Fruit fly (Drosophila melanogaster) whole organism, embryonic: ENCODE results near the gene Vps8.

Source experiments
- Adf1 ChIP-seq: fragments of 200-800 bp; sonication (Bioruptor generic); IDR thresholded peaks from 2 replicates; pipeline ENCODE4 v1.3.6; 2022; ENCODE audit warnings: missing biosample characterization, missing genetic modification characterization
- Aef1 ChIP-seq: fragments of 200-800 bp; sonication (Bioruptor generic); IDR thresholded peaks from 3 replicates; pipeline ENCODE4 v1.3.6; 2022; ENCODE audit warnings: missing biosample characterization, missing genetic modification characterization
- CG12155 ChIP-seq: fragments of 200-800 bp; sonication (Bioruptor generic); optimal IDR thresholded peaks from 3 replicates; lab custom pipeline; 2016; ENCODE audit warnings: missing biosample characterization, missing genetic modification characterization
- CG12744 ChIP-seq: fragments of 200-800 bp; sonication (Bioruptor generic); optimal IDR thresholded peaks from 2 replicates; lab custom pipeline; 2016; ENCODE audit warnings: missing biosample characterization, missing genetic modification characterization
- CG13123 ChIP-seq: fragments of 200-800 bp; sonication (Bioruptor generic); optimal IDR thresholded peaks from 2 replicates; lab custom pipeline; 2016; ENCODE audit warnings: missing biosample characterization, missing genetic modification characterization
- CG14710 ChIP-seq: fragments of 200-800 bp; sonication (Bioruptor generic); optimal IDR thresholded peaks from 3 replicates; lab custom pipeline; 2019; ENCODE audit warnings: missing biosample characterization, mild to moderate bottlenecking, missing genetic modification characterization, moderate library complexity
- CG16813 ChIP-seq: fragments of 200-800 bp; sonication (Bioruptor generic); IDR thresholded peaks from 3 replicates; pipeline ENCODE4 v1.3.6; 2022; ENCODE audit warnings: missing biosample characterization, missing genetic modification characterization; ENCODE audit not compliant: partially characterized antibody
- CG17186 ChIP-seq: fragments of 200-800 bp; sonication (Bioruptor generic); optimal IDR thresholded peaks from 3 replicates; lab custom pipeline; 2017; ENCODE audit warnings: missing biosample characterization, missing genetic modification reagents, missing genetic modification characterization
- CG2875 ChIP-seq: fragments of 200-800 bp; sonication (Bioruptor generic); optimal IDR thresholded peaks from 2 replicates; lab custom pipeline; 2017; ENCODE audit warnings: missing biosample characterization, mild to moderate bottlenecking, missing genetic modification characterization, missing genetic modification reagents
- CG4282 ChIP-seq: fragments of 200-800 bp; sonication (Bioruptor generic); optimal IDR thresholded peaks from 2 replicates; lab custom pipeline; 2016; ENCODE audit warnings: missing biosample characterization, missing genetic modification characterization
- CG4854 ChIP-seq: fragments of 200-800 bp; sonication (Bioruptor generic); optimal IDR thresholded peaks from 2 replicates; lab custom pipeline; 2016; ENCODE audit warnings: missing biosample characterization, missing genetic modification characterization, inconsistent platforms
- CG6175 ChIP-seq: fragments of 200-800 bp; sonication (Bioruptor generic); IDR thresholded peaks from 3 replicates; pipeline ENCODE4 v1.3.6; 2022; ENCODE audit warnings: missing biosample characterization, missing genetic modification characterization
- CG6791 ChIP-seq: fragments of 200-800 bp; sonication (Bioruptor generic); IDR thresholded peaks from 3 replicates; pipeline ENCODE4 v1.3.6; 2022; ENCODE audit warnings: missing biosample characterization, missing genetic modification characterization; ENCODE audit not compliant: partially characterized antibody
- CG8290 ChIP-seq, 3 experiments: fragments of 200-800 bp; sonication (Bioruptor generic); optimal IDR thresholded peaks; 2 replicates each; lab custom pipeline; 2016 to 2019; ENCODE audit warnings: missing biosample characterization in 3 of 3, missing genetic modification characterization in 3 of 3, mild to moderate bottlenecking in 2 of 3, moderate library complexity in 1 of 3
- CG8388 ChIP-seq: fragments of 200-800 bp; sonication (Bioruptor generic); optimal IDR thresholded peaks from 2 replicates; lab custom pipeline; 2019; ENCODE audit warnings: missing biosample characterization, mild to moderate bottlenecking, missing genetic modification characterization, moderate library complexity
- Chrac-16 ChIP-seq: fragments of 200-800 bp; sonication (Bioruptor generic); optimal IDR thresholded peaks from 3 replicates; lab custom pipeline; 2016; ENCODE audit warnings: missing biosample characterization, missing genetic modification characterization
- D ChIP-seq, 2 experiments: fragments of 200-800 bp in 1 of 2; fragments of >200 bp in 1 of 2; sonication (Bioruptor generic) in 1 of 2; optimal IDR thresholded peaks; 2 replicates in 1 of 2; 3 replicates in 1 of 2; lab custom pipeline; 2017; ENCODE audit warnings: mild to moderate bottlenecking in 1 of 2, missing biosample characterization in 1 of 2, missing genetic modification characterization in 1 of 2, missing genetic modification reagents in 1 of 2
- Drgx ChIP-seq: fragments of 200-800 bp; sonication (Bioruptor generic); IDR thresholded peaks from 2 replicates; pipeline ENCODE4 v1.3.6; 2022; ENCODE audit warnings: missing biosample characterization, missing genetic modification characterization
- Gsc ChIP-seq: fragments of 200-800 bp; sonication (Bioruptor generic); IDR thresholded peaks from 2 replicates; pipeline ENCODE4 v1.3.6; 2022; ENCODE audit warnings: missing biosample characterization, missing genetic modification characterization
- HHEX ChIP-seq: fragments of 200-800 bp; sonication (Bioruptor generic); optimal IDR thresholded peaks from 3 replicates; lab custom pipeline; 2017; ENCODE audit warnings: missing biosample characterization, mild to moderate bottlenecking, missing genetic modification characterization, missing genetic modification reagents
- Hsf ChIP-seq: fragments of 200-800 bp; sonication (Bioruptor generic); optimal IDR thresholded peaks from 3 replicates; lab custom pipeline; 2016; ENCODE audit warnings: missing biosample characterization, missing genetic modification characterization
- NC2α ChIP-seq: fragments of 200-800 bp; sonication (Bioruptor generic); optimal IDR thresholded peaks from 2 replicates; lab custom pipeline; 2016; ENCODE audit warnings: missing biosample characterization, missing genetic modification characterization
- NFAT ChIP-seq: fragments of 200-800 bp; sonication (Bioruptor generic); IDR thresholded peaks from 2 replicates; pipeline ENCODE4 v1.3.6; 2022; ENCODE audit warnings: missing biosample characterization, missing genetic modification characterization
- NK7.1 ChIP-seq: fragments of 200-800 bp; sonication (Bioruptor generic); optimal IDR thresholded peaks from 3 replicates; lab custom pipeline; 2016; ENCODE audit warnings: missing biosample characterization, missing genetic modification characterization
- Oli ChIP-seq: fragments of 200-800 bp; sonication (Bioruptor generic); optimal IDR thresholded peaks from 2 replicates; lab custom pipeline; 2018; ENCODE audit warnings: missing biosample characterization, mild to moderate bottlenecking, missing genetic modification characterization, moderate library complexity
- Six4 ChIP-seq: fragments of 200-800 bp; sonication (Bioruptor generic); optimal IDR thresholded peaks from 2 replicates; lab custom pipeline; 2016; ENCODE audit warnings: missing biosample characterization, missing genetic modification characterization
- Spps ChIP-seq: fragments of 200-800 bp; sonication (Bioruptor generic); optimal IDR thresholded peaks from 2 replicates; lab custom pipeline; 2018; ENCODE audit warnings: missing biosample characterization, mild to moderate bottlenecking, missing genetic modification characterization
- Usf ChIP-seq: fragments of 200-800 bp; sonication (Bioruptor generic); optimal IDR thresholded peaks from 2 replicates; lab custom pipeline; 2017; ENCODE audit warnings: missing genotype, missing biosample characterization, missing genetic modification characterization
- Xrp1 ChIP-seq: fragments of 200-800 bp; sonication (Bioruptor generic); IDR thresholded peaks from 2 replicates; pipeline ENCODE4 v1.3.6; 2022; ENCODE audit warnings: missing biosample characterization, missing genetic modification characterization
- al ChIP-seq: fragments of 200-800 bp; sonication (Bioruptor generic); IDR thresholded peaks from 2 replicates; pipeline ENCODE4 v1.3.6; 2022; ENCODE audit warnings: missing biosample characterization, missing genetic modification characterization
- ase ChIP-seq: fragments of 200-800 bp; sonication (Bioruptor generic); IDR thresholded peaks from 3 replicates; pipeline ENCODE4 v1.3.6; 2022; ENCODE audit warnings: missing biosample characterization, missing genetic modification characterization
- bigmax ChIP-seq: fragments of 200-800 bp; sonication (Bioruptor generic); optimal IDR thresholded peaks from 2 replicates; lab custom pipeline; 2018; ENCODE audit warnings: missing biosample characterization, mild to moderate bottlenecking, missing genetic modification characterization
- cas ChIP-seq: fragments of 200-800 bp; sonication (Bioruptor generic); IDR thresholded peaks from 2 replicates; pipeline ENCODE4 v1.3.6; 2022; ENCODE audit warnings: missing biosample characterization, missing genetic modification characterization
- dati ChIP-seq: fragments of 200-800 bp; sonication (Bioruptor generic); IDR thresholded peaks from 2 replicates; pipeline ENCODE4 v1.3.6; 2022; ENCODE audit warnings: missing biosample characterization, missing genetic modification characterization
- fd102C ChIP-seq: fragments of 200-800 bp; sonication (Bioruptor generic); optimal IDR thresholded peaks from 2 replicates; lab custom pipeline; 2018; ENCODE audit warnings: missing biosample characterization, mild to moderate bottlenecking, missing genetic modification characterization, moderate library complexity
- gro ChIP-seq: fragments of 200-800 bp; sonication (Bioruptor generic); optimal IDR thresholded peaks from 2 replicates; lab custom pipeline; 2016; ENCODE audit warnings: missing biosample characterization, missing genetic modification characterization
- hb ChIP-seq: fragments of 200-800 bp; sonication (Bioruptor generic); IDR thresholded peaks from 3 replicates; pipeline ENCODE4 v1.3.6; 2022; ENCODE audit warnings: missing biosample characterization, missing genetic modification characterization; ENCODE audit not compliant: partially characterized antibody
- lab ChIP-seq: fragments of 200-800 bp; sonication (Bioruptor generic); optimal IDR thresholded peaks from 3 replicates; lab custom pipeline; 2017; ENCODE audit warnings: missing biosample characterization, missing genetic modification characterization, mild to moderate bottlenecking, moderate library complexity, missing genetic modification reagents
- lov ChIP-seq, 2 experiments: fragments of 200-800 bp in 1 of 2; fragments of >200 bp in 1 of 2; sonication (Bioruptor generic) in 1 of 2; IDR thresholded peaks in 1 of 2; optimal IDR thresholded peaks in 1 of 2; 2 replicates in 1 of 2; 3 replicates in 1 of 2; pipeline versions ENCODE4 v1.3.6 to Lab custom; 2017 to 2022; ENCODE audit warnings: missing biosample characterization in 1 of 2, missing genetic modification characterization in 1 of 2
- nau ChIP-seq: fragments of 200-800 bp; sonication (Bioruptor generic); optimal IDR thresholded peaks from 3 replicates; lab custom pipeline; 2017; ENCODE audit warnings: missing biosample characterization, mild to moderate bottlenecking, missing genetic modification characterization, missing genetic modification reagents
- nom ChIP-seq: fragments of 200-800 bp; sonication (Bioruptor generic); optimal IDR thresholded peaks from 2 replicates; lab custom pipeline; 2017; ENCODE audit warnings: missing biosample characterization, missing genetic modification characterization, mild to moderate bottlenecking, moderate library complexity, missing genetic modification reagents
- row ChIP-seq: fragments of 200-800 bp; sonication (Bioruptor generic); IDR thresholded peaks from 3 replicates; pipeline ENCODE4 v1.3.6; 2022; ENCODE audit warnings: missing biosample characterization, missing genetic modification characterization
- sens-2 ChIP-seq: fragments of 200-800 bp; sonication (Bioruptor generic); IDR thresholded peaks from 2 replicates; pipeline ENCODE4 v1.3.6; 2022; ENCODE audit warnings: missing biosample characterization, missing genetic modification characterization
- so ChIP-seq: fragments of 200-800 bp; sonication (Bioruptor generic); IDR thresholded peaks from 3 replicates; pipeline ENCODE4 v1.3.6; 2022; ENCODE audit warnings: missing biosample characterization, missing genetic modification characterization
- tio ChIP-seq: fragments of 200-800 bp; sonication (Bioruptor generic); optimal IDR thresholded peaks from 2 replicates; lab custom pipeline; 2017; ENCODE audit warnings: missing biosample characterization, missing genetic modification characterization, inconsistent platforms
- trem ChIP-seq: fragments of 200-800 bp; optimal IDR thresholded peaks from 3 replicates; lab custom pipeline; 2019; ENCODE audit warnings: missing biosample characterization, mild to moderate bottlenecking, missing genetic modification characterization, moderate library complexity
- tup ChIP-seq: fragments of 200-800 bp; sonication (Bioruptor generic); optimal IDR thresholded peaks from 2 replicates; lab custom pipeline; 2016; ENCODE audit warnings: missing biosample characterization, mild to moderate bottlenecking, missing genetic modification characterization, moderate library complexity
- unc-4 ChIP-seq: fragments of 200-800 bp; sonication (Bioruptor generic); IDR thresholded peaks from 2 replicates; pipeline ENCODE4 v1.3.6; 2022; ENCODE audit warnings: missing biosample characterization, missing genetic modification characterization; ENCODE audit not compliant: partially characterized antibody

Gene Vps8

DNA sequence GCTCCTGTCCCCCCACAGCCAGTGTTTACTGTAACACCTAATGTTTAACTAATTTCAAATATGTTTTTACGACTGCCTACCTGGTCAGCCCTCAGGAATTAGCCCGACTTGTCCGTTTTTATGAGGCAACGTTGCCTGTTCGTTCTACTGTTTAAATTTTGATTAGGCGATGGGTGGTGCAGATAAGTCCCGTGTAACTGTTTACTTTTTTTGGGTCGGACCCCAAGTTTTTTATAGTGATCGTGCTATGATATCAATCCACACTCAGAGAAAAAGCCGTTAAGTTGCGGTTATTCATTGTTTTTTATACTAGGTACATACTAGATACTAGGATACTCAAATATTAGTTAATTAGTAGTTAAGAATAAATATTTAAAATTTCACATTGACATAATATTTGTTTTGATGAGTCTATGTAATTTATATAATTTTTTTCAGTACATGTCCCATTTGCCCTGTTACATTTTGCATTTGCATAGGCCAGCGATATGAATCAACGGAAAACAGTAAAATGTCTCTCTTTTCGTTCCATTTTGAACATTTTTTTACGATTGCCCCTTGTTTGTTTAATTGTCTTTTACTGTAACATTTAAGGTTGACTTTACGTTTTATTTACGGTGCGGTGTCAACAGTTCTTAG lies 27.3 kb downstream of the Vps8 start (continued):
- TF ChIP-seq Hsf (GFP tag; lab: Kevin White, UChicago) (peak; percentile 30), Xrp1 (GFP tag; lab: Robert Waterston, UW) (peak; percentile 82), Adf1 (no peak), CG6175 (no peak), tup (no peak), bigmax (GFP tag; lab: Kevin White, UChicago) (no peak), NK7.1 (GFP tag; lab: Kevin White, UChicago) (no peak), hb (GFP tag; lab: Robert Waterston, UW) (no peak), CG4854 (GFP tag; lab: Kevin White, UChicago) (no peak), sens-2 (GFP tag; lab: Robert Waterston, UW) (no peak), CG12744 (GFP tag; lab: Kevin White, UChicago) (no peak), CG13123 (peak; percentile 16), cas (GFP tag; lab: Robert Waterston, UW) (no peak), CG12155 (GFP tag; lab: Kevin White, UChicago) (peak; percentile 43), Oli (tag; lab: Kevin White, UChicago) (peak; percentile 77), nom (GFP tag; lab: Kevin White, UChicago) (no peak), Six4 (GFP tag; lab: Kevin White, UChicago) (peak; percentile 58), CG17186 (GFP tag; lab: Kevin White, UChicago) (no peak), Gsc (no peak), Spps (tag; lab: Kevin White, UChicago) (peak; percentile 64), al (GFP tag; lab: Robert Waterston, UW) (no peak), CG6791 (GFP tag; lab: Robert Waterston, UW) (no peak), lab (GFP tag; lab: Kevin White, UChicago) (peak; percentile 43), ase (GFP tag; lab: Robert Waterston, UW) (0 out of 3 replicates have a peak, but pooled peaks have one; percentile 45), tio (GFP tag; lab: Kevin White, UChicago) (peak; percentile 73), CG16813 (GFP tag; lab: Robert Waterston, UW) (no peak), CG8290 (GFP tag; optimal IDR thresholded peaks at IDR 0.05; lab: Kevin White, UChicago) (peak; percentile 33), CG8290 (tag; optimal IDR thresholded peaks at IDR 0.05; lab: Kevin White, UChicago) (peak in 1 of 2 experiments; percentile 34), fd102C (no peak), gro (no peak), Usf (no peak), Aef1 (GFP tag; lab: Robert Waterston, UW) (no peak), HHEX (GFP tag; lab: Kevin White, UChicago) (peak; percentile 39), trem (tag; lab: Kevin White, UChicago) (peak; percentile 64), D (optimal IDR thresholded peaks at IDR 0.05; lab: Kevin White, UChicago) (no peak), D (GFP tag; optimal IDR thresholded peaks at IDR 0.05; lab: Kevin White, UChicago) (peak; percentile 57), Drgx (GFP tag; lab: Robert Waterston, UW) (no peak), unc-4 (no peak), nau (GFP tag; lab: Kevin White, UChicago) (no peak), CG8388 (peak; percentile 84), CG4282 (no peak), row (GFP tag; lab: Robert Waterston, UW) (peak; percentile 84), Chrac-16 (peak; percentile 62), NC2α (GFP tag; lab: Kevin White, UChicago) (no peak), so (peak; percentile 14; the same call in 1 of the 3 replicates), CG14710 (tag; lab: Kevin White, UChicago) (peak; percentile 77), dati (no peak), lov (optimal IDR thresholded peaks at IDR 0.05; lab: Kevin White, UChicago) (no peak), lov (GFP tag; IDR thresholded peaks at IDR 0.05; lab: Robert Waterston, UW) (no peak), NFAT (no peak), CG2875 (peak; percentile 31)
